Fruit fly (Drosophila melanogaster): ENCODE data around the gene CG31643.
A peak's percentile ranks its signal among the peaks of the same experiment; 100 is the strongest.

Gene CG31643

DNA sequence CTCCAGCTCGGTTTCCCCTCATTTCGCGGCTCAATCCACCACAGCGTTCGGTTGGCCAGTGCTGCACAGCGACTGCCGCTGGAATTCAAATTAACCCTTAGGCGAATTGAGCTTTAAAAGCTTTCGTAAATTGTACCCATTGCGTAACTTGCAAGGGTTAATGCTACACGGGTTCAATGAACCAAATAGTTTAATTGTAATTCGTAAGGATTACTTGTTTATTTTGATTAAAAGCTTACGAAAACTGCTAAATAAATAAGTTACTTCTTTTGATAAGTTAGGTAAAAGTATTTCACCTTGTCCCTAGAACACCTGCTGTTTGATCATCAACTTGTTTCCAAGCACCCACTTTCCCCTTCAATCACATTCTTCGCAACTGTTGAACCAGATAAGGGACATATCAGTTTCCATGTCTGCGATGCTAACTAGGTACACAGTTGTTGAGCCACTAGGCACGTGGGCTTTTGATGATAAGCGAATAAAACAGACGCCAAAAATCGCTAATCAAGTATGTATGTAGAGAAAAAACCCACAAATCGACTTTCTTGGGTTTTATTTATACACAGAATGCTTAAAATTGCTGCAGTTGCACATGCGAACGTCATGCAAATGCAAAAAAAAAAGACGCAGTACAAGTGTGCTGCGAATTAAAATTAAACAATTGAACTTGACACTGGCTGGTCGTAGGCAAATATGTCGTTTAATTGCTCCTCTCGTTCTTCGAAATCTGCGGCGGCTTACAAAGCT is 8.2 kb downstream of the CG31643 start, which contains the start of gene Pfas (continued):
- TF ChIP-seq dpn (GFP tag; optimal IDR thresholded peaks at IDR 0.05) = peak; percentile 58 to 70
- peak; percentile 45 for TF ChIP-seq schlank (tag; optimal IDR thresholded peaks at IDR 0.05)
- TF ChIP-seq zfh2 (GFP tag; optimal IDR thresholded peaks at IDR 0.05) = peak; percentile 72
- TF ChIP-seq zfh1 (GFP tag; IDR thresholded peaks at IDR 0.05) = peak; percentile 26; the same call in 1 of the 3 replicates
- no peak for TF ChIP-seq tap (tag; optimal IDR thresholded peaks at IDR 0.05)
- TF ChIP-seq Dip3 (GFP tag; optimal IDR thresholded peaks at IDR 0.05) = peak; percentile 61
- TF ChIP-seq CG1647 (GFP tag; optimal IDR thresholded peaks at IDR 0.05) = peak; percentile 61
- TF ChIP-seq CG12942 (GFP tag; optimal IDR thresholded peaks at IDR 0.05) = peak; percentile 36
- TF ChIP-seq CG18262 (tag; optimal IDR thresholded peaks at IDR 0.05) = peak; percentile 33
- peak; percentile 64 for TF ChIP-seq Deaf1 (tag; optimal IDR thresholded peaks at IDR 0.05)
- TF ChIP-seq Xbp1 (GFP tag; optimal IDR thresholded peaks at IDR 0.05) = peak; percentile 52
- TF ChIP-seq eve (GFP tag; optimal IDR thresholded peaks at IDR 0.05) = no peak
- 0 out of 3 replicates have a peak, but pooled peaks have one; percentile 30 for TF ChIP-seq gce (GFP tag; IDR thresholded peaks at IDR 0.05)
- TF ChIP-seq CG12104 (GFP tag; optimal IDR thresholded peaks at IDR 0.05) = peak; percentile 16
- TF ChIP-seq CG10366 (GFP tag; IDR thresholded peaks at IDR 0.05) = peak; percentile 36; the same call in 1 of the 2 replicates
- TF ChIP-seq CG1602 (GFP tag; optimal IDR thresholded peaks at IDR 0.05) = no peak
- peak; percentile 45 for TF ChIP-seq kay (GFP tag; optimal IDR thresholded peaks at IDR 0.05)
- peak; percentile 34 for TF ChIP-seq Sry-δ (GFP tag; optimal IDR thresholded peaks at IDR 0.05)
- TF ChIP-seq CG17328 (GFP tag; IDR thresholded peaks at IDR 0.05) = 0 out of 2 replicates have a peak, but pooled peaks have one; percentile 13
- TF ChIP-seq ac (GFP tag; optimal IDR thresholded peaks at IDR 0.05) = no peak
- peak; percentile 68 for TF ChIP-seq sug (tag; optimal IDR thresholded peaks at IDR 0.05)
- TF ChIP-seq sr (GFP tag; IDR thresholded peaks at IDR 0.05) = no peak
- TF ChIP-seq unpg (GFP tag; optimal IDR thresholded peaks at IDR 0.05) = peak; percentile 40
- TF ChIP-seq Ets97D (GFP tag; optimal IDR thresholded peaks at IDR 0.05) = peak; percentile 33
- peak; percentile 66 for TF ChIP-seq CrebB (tag; optimal IDR thresholded peaks at IDR 0.05)
- TF ChIP-seq CG7839 (tag; optimal IDR thresholded peaks at IDR 0.05) = peak; percentile 55
- TF ChIP-seq CG34422 (GFP tag; IDR thresholded peaks at IDR 0.05) = no peak
- 0 out of 3 replicates have a peak, but pooled peaks have one; percentile 5 for TF ChIP-seq Dbx (GFP tag; IDR thresholded peaks at IDR 0.05)
- TF ChIP-seq CG7987 (GFP tag; optimal IDR thresholded peaks at IDR 0.05) = peak; percentile 74
- peak; percentile 66 for TF ChIP-seq CG30403 (GFP tag; optimal IDR thresholded peaks at IDR 0.05)
- no peak for TF ChIP-seq bowl (GFP tag; IDR thresholded peaks at IDR 0.05)
- no peak for TF ChIP-seq gem (tag; optimal IDR thresholded peaks at IDR 0.05)
- TF ChIP-seq CG11456 (GFP tag; IDR thresholded peaks at IDR 0.05) = 0 out of 3 replicates have a peak, but pooled peaks have one; percentile 34
- peak; percentile 30 for TF ChIP-seq CG10147 (GFP tag; optimal IDR thresholded peaks at IDR 0.05)
- peak; percentile 75 for TF ChIP-seq Meics (GFP tag; optimal IDR thresholded peaks at IDR 0.05)
- TF ChIP-seq NC2β (GFP tag; optimal IDR thresholded peaks at IDR 0.05) = peak; percentile 12
- TF ChIP-seq pnt (GFP tag; optimal IDR thresholded peaks at IDR 0.05) = peak; percentile 3
- TF ChIP-seq Nf-YC (tag; optimal IDR thresholded peaks at IDR 0.05) = peak; percentile 76
- no peak for TF ChIP-seq Optix (GFP tag; IDR thresholded peaks at IDR 0.05)
- TF ChIP-seq CG6683 (GFP tag; optimal IDR thresholded peaks at IDR 0.05) = peak; percentile 55
- TF ChIP-seq sima (GFP tag; optimal IDR thresholded peaks at IDR 0.05) = peak; percentile 3
- TF ChIP-seq CG8944 (GFP tag; optimal IDR thresholded peaks at IDR 0.05) = peak; percentile 37
- TF ChIP-seq Pdp1 (GFP tag; optimal IDR thresholded peaks at IDR 0.05) = peak; percentile 32 to 100
- TF ChIP-seq kni (GFP tag; optimal IDR thresholded peaks at IDR 0.05) = peak; percentile 3
- peak; percentile 56 for TF ChIP-seq CG18011 (GFP tag; optimal IDR thresholded peaks at IDR 0.05)
- peak; percentile 41 for TF ChIP-seq ems (GFP tag; optimal IDR thresholded peaks at IDR 0.05)
- TF ChIP-seq bcd (GFP tag; optimal IDR thresholded peaks at IDR 0.05) = peak; percentile 40
- 0 out of 2 replicates have a peak, but pooled peaks have one; percentile 26 for TF ChIP-seq CG7372 (GFP tag; IDR thresholded peaks at IDR 0.05)
- TF ChIP-seq croc (GFP tag; conservative IDR thresholded peaks at IDR 0.05) = no peak
- peak; percentile 37 for TF ChIP-seq MBD-R2 (GFP tag; IDR thresholded peaks at IDR 0.05)

All from whole organism, embryonic.